Worm (Caenorhabditis elegans) whole organism, L4 larva: ENCODE results near the gene cyn-9.

Experiments used
- F49E8.2 ChIP-seq: sonication (generic microtip); optimal IDR thresholded peaks from 2 replicates; lab custom pipeline; 2016; ENCODE audit warnings: missing compliant biosample characterization, mild to moderate bottlenecking, missing genetic modification characterization, borderline replicate concordance
- R02D3.7 ChIP-seq: fragments of 150-350 bp; sonication (generic microtip); optimal IDR thresholded peaks from 3 replicates; lab custom pipeline; 2014; ENCODE audit warnings: missing biosample characterization, missing genetic modification characterization
- T26A8.4 ChIP-seq: fragments of 200-800 bp; sonication (Bioruptor generic); IDR thresholded peaks from 2 replicates; pipeline ENCODE4 v1.3.6; 2022; ENCODE audit warnings: missing genetic modification characterization, missing compliant biosample characterization
- Y75B8A.6 ChIP-seq: fragments of 200-800 bp; sonication (Bioruptor generic); IDR thresholded peaks from 2 replicates; pipeline ENCODE4 v1.3.6; 2022; ENCODE audit warnings: missing genetic modification reagents, missing genetic modification characterization, missing compliant biosample characterization
- ZK337.2 ChIP-seq: fragments of 200-800 bp; sonication (Bioruptor generic); IDR thresholded peaks from 2 replicates; pipeline ENCODE4 v1.3.6; 2022; ENCODE audit warnings: missing genetic modification reagents, missing genetic modification characterization, missing compliant biosample characterization
- ZK546.5 ChIP-seq, 2 experiments: sonication (generic microtip); optimal IDR thresholded peaks; 2 replicates each; lab custom pipeline; 2017; ENCODE audit warnings: missing biosample characterization in 2 of 2, missing genetic modification characterization in 2 of 2
- arid-1 ChIP-seq: fragments of 200-800 bp; sonication (Bioruptor generic); conservative IDR thresholded peaks from 2 replicates; pipeline ENCODE4 v1.3.6; 2022; ENCODE audit warnings: missing genetic modification reagents, missing genetic modification characterization, missing compliant biosample characterization
- ceh-28 ChIP-seq: fragments of 150-350 bp; optimal IDR thresholded peaks from 2 replicates; lab custom pipeline; 2014; ENCODE audit warnings: missing biosample characterization, missing genetic modification reagents, missing genetic modification characterization
- daf-16 ChIP-seq, 3 experiments: sonication (generic microtip); optimal IDR thresholded peaks; 2 replicates each; lab custom pipeline; 2016 to 2017; ENCODE audit warnings: missing genetic modification characterization in 3 of 3, missing genetic modification reagents in 3 of 3, mild to moderate bottlenecking in 2 of 3, missing compliant biosample characterization in 2 of 3, missing biosample characterization in 1 of 3, moderate library complexity in 1 of 3
- duxl-1 ChIP-seq: sonication (generic microtip); optimal IDR thresholded peaks from 2 replicates; lab custom pipeline; 2016; ENCODE audit warnings: mild to moderate bottlenecking, missing genetic modification characterization, moderate library complexity, missing compliant biosample characterization; ENCODE audit not compliant: poor library complexity
- dve-1 ChIP-seq: sonication (generic microtip); optimal IDR thresholded peaks from 2 replicates; lab custom pipeline; 2017; ENCODE audit warnings: antibody characterized with exemption, mild to moderate bottlenecking, missing genetic modification characterization, missing compliant biosample characterization; ENCODE audit not compliant: insufficient read depth
- egl-43 ChIP-seq: fragments of 200-800 bp; sonication (Bioruptor generic); IDR thresholded peaks from 2 replicates; pipeline ENCODE4 v1.3.6; 2022; ENCODE audit warnings: missing genetic modification reagents, missing genetic modification characterization, missing compliant biosample characterization
- hmg-1.1 ChIP-seq: fragments of 200-800 bp; sonication (Bioruptor generic); IDR thresholded peaks from 2 replicates; pipeline ENCODE4 v1.3.6; 2022; ENCODE audit warnings: missing genetic modification reagents, missing genetic modification characterization, missing compliant biosample characterization
- lin-1 ChIP-seq: fragments of 200-800 bp; sonication (Bioruptor generic); IDR thresholded peaks from 2 replicates; pipeline ENCODE4 v1.3.6; 2022; ENCODE audit warnings: missing genetic modification reagents, missing genetic modification characterization, missing compliant biosample characterization
- lin-15B ChIP-seq: fragments of 150-350 bp; sonication (generic microtip); optimal IDR thresholded peaks from 3 replicates; lab custom pipeline; 2014; ENCODE audit warnings: missing biosample characterization, missing genetic modification characterization
- lin-29 ChIP-seq: fragments of 200-800 bp; sonication (Bioruptor generic); IDR thresholded peaks from 2 replicates; pipeline ENCODE4 v1.3.6; 2022; ENCODE audit warnings: missing genetic modification reagents, missing genetic modification characterization, missing compliant biosample characterization
- lin-38 ChIP-seq: fragments of 200-800 bp; sonication (Bioruptor generic); IDR thresholded peaks from 2 replicates; pipeline ENCODE4 v1.3.6; 2022; ENCODE audit warnings: missing genetic modification reagents, missing genetic modification characterization, missing compliant biosample characterization
- lsy-2 ChIP-seq, 2 experiments: fragments of 150-350 bp in 1 of 2; sonication (generic microtip) in 1 of 2; optimal IDR thresholded peaks; 2 replicates each; lab custom pipeline; 2014 to 2017; ENCODE audit warnings: missing biosample characterization in 2 of 2, missing genetic modification characterization in 2 of 2
- mdl-1 ChIP-seq, 2 experiments: fragments of 150-350 bp in 1 of 2; sonication (generic microtip) in 1 of 2; optimal IDR thresholded peaks; 2 replicates each; lab custom pipeline; 2014 to 2017; ENCODE audit warnings: missing biosample characterization in 2 of 2, missing genetic modification characterization in 2 of 2
- mep-1 ChIP-seq: fragments of 150-350 bp; sonication (generic microtip); optimal IDR thresholded peaks from 3 replicates; lab custom pipeline; 2014; ENCODE audit warnings: missing biosample characterization, missing genetic modification characterization
- mxl-3 ChIP-seq: fragments of 200-800 bp; sonication (Bioruptor generic); optimal IDR thresholded peaks from 2 replicates; lab custom pipeline; 2018; ENCODE audit warnings: mild to moderate bottlenecking, missing genetic modification characterization, missing compliant biosample characterization
- nhr-102 ChIP-seq: sonication (generic microtip); optimal IDR thresholded peaks from 2 replicates; lab custom pipeline; 2016; ENCODE audit warnings: mild to moderate bottlenecking, missing genetic modification characterization, moderate library complexity, missing compliant biosample characterization
- nhr-11 ChIP-seq: fragments of 150-350 bp; optimal IDR thresholded peaks from 2 replicates; lab custom pipeline; 2014; ENCODE audit warnings: missing biosample characterization, missing genetic modification characterization
- nhr-25 ChIP-seq: sonication (generic microtip); optimal IDR thresholded peaks from 2 replicates; lab custom pipeline; 2017; ENCODE audit warnings: missing genetic modification characterization, mild to moderate bottlenecking, missing compliant biosample characterization, antibody characterized with exemption, moderate library complexity, borderline replicate concordance; ENCODE audit not compliant: insufficient read depth
- nhr-41 ChIP-seq: fragments of 200-800 bp; sonication (Bioruptor generic); IDR thresholded peaks from 2 replicates; pipeline ENCODE4 v1.3.6; 2022; ENCODE audit warnings: missing genetic modification reagents, missing genetic modification characterization, missing compliant biosample characterization
- nhr-76 ChIP-seq: fragments of 150-350 bp; optimal IDR thresholded peaks from 2 replicates; lab custom pipeline; 2014; ENCODE audit warnings: missing biosample characterization, missing genetic modification characterization
- set-16 ChIP-seq: fragments of 200-800 bp; sonication (Bioruptor generic); IDR thresholded peaks from 2 replicates; pipeline ENCODE4 v1.3.6; 2022; ENCODE audit warnings: missing genetic modification reagents, missing genetic modification characterization, missing compliant biosample characterization
- snpc-4 ChIP-seq: fragments of 150-350 bp; optimal IDR thresholded peaks from 2 replicates; lab custom pipeline; 2014; ENCODE audit warnings: missing biosample characterization, missing genetic modification characterization
- unc-130 ChIP-seq: sonication (generic microtip); optimal IDR thresholded peaks from 2 replicates; lab custom pipeline; 2016; ENCODE audit warnings: missing genetic modification reagents, missing genetic modification characterization, missing compliant biosample characterization
- unc-62 ChIP-seq, 3 experiments: fragments of 150-350 bp in 1 of 3; sonication (generic microtip); optimal IDR thresholded peaks in 2 of 3; peaks in 1 of 3; 1 replicate in 1 of 3; 2 replicates in 2 of 3; lab custom pipeline; 2014 to 2017; ENCODE audit warnings: missing biosample characterization in 3 of 3, missing genetic modification characterization in 3 of 3, missing genetic modification reagents in 3 of 3, missing genotype in 1 of 3
- zag-1 ChIP-seq: fragments of 150-350 bp; optimal IDR thresholded peaks from 2 replicates; lab custom pipeline; 2014; ENCODE audit warnings: missing biosample characterization, missing genetic modification characterization
- zfp-3 ChIP-seq: fragments of 200-800 bp; sonication (Bioruptor generic); conservative IDR thresholded peaks from 2 replicates; pipeline ENCODE4 v1.3.6; 2022; ENCODE audit warnings: missing genetic modification reagents, missing genetic modification characterization, missing compliant biosample characterization
- ztf-11 ChIP-seq: fragments of 150-350 bp; optimal IDR thresholded peaks from 2 replicates; lab custom pipeline; 2014; ENCODE audit warnings: missing biosample characterization, missing genetic modification characterization

The cyn-9 gene

DNA sequence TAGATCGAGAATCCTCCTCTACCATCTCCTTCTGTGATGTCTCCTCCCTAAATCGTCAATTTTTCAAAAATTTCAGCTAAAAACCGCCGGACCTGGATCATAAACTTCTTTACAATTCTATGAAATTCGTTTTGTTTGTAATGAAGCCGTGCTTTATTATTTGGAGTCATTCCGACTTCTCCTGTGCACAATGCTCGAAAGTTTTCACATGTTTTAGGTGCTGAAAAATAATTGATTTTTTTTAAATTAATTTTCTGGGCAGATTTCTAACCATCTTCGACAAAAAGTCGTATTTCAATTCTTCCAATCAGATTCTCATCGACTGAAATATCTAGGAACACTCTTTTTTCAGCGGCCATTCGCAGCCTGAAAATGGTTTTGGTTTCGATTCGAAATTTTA is at the start of gene cyn-9:
cyn-9 (minus strand) TSS at position 366 of the 400 bp plus-strand sequence.
- TF ChIP-seq lin-1 (no peak), Y75B8A.6 (GFP tag; lab: Robert Waterston, UW) (0 out of 2 replicates have a peak, but pooled peaks have one; percentile 22), nhr-76 (tag; lab: Kevin White, UChicago) (no peak), duxl-1 (tag; lab: Kevin White, UChicago) (peak; percentile 70), unc-62 (GFP tag; optimal IDR thresholded peaks at IDR 0.05 in 1 of 2; lab: Kevin White, UChicago) (no peak), unc-62 (tag; optimal IDR thresholded peaks at IDR 0.05; lab: Kevin White, UChicago) (no peak), R02D3.7 (tag; lab: Kevin White, UChicago) (no peak), arid-1 (GFP tag; lab: Robert Waterston, UW) (0 out of 2 replicates have a peak, but pooled peaks have one; percentile 10), ceh-28 (no peak), T26A8.4 (GFP tag; lab: Robert Waterston, UW) (peak; percentile 66), lin-38 (GFP tag; lab: Robert Waterston, UW) (peak; percentile 46)

DNA sequence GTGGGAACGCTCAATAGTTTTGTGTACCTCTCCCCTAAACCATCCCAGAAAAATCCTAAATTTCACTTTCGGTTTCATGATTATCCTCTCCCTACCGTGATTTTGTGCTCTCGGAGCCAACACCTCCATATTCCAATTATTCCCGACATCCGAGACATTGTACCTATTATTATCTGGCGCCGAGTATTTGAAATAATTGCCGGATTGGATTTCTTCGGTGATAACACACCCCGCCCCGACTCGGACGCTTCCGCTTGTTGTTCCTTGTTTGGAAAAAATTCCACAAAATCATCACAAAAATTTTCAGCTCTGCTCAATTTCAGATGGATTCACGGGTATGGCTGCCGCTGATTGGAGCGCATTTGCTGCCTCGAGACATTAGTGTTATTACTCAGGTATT is 45.7 kb upstream of the cyn-9 start, which contains the start of gene lin-48:
lin-48 (plus strand) TSS at position 301 of the 400 bp plus-strand sequence.
- TF ChIP-seq ZK337.2 (GFP tag; lab: Robert Waterston, UW), result no peak
- no peak for TF ChIP-seq hmg-1.1 (GFP tag; lab: Robert Waterston, UW)
- TF ChIP-seq unc-62 (GFP tag; optimal IDR thresholded peaks at IDR 0.05 in 1 of 2; lab: Kevin White, UChicago), result peak in 1 of 2 experiments; percentile 26
- TF ChIP-seq unc-62 (tag; optimal IDR thresholded peaks at IDR 0.05; lab: Kevin White, UChicago), result no peak
- TF ChIP-seq, all 104 proteins: peak for 1

DNA sequence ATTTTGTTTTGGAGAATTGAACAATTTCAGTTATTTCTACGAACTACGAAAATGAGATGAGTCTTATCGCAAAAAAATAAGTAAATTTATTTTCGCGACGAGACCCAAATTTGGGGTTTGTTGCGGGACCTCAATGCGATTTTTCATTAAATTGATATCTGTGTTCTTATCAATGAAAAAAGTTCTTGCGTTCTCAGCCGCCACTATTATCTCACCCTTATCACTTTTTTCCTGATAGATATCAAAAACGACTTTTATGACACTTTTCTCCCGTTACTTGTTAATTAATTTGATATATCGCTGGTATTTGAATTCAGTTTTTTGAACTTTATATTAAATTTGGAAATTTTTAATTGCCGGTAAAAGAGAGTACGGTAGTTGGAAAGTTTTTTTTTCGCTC is 43.9 kb upstream of the cyn-9 start:
- TF ChIP-seq arid-1 (GFP tag; lab: Robert Waterston, UW) (no peak), T26A8.4 (GFP tag; lab: Robert Waterston, UW) (no peak), ztf-11 (tag; lab: Kevin White, UChicago) (no peak), unc-62 (GFP tag; optimal IDR thresholded peaks at IDR 0.05 in 1 of 2; lab: Kevin White, UChicago) (no peak), unc-62 (tag; optimal IDR thresholded peaks at IDR 0.05; lab: Kevin White, UChicago) (no peak), F49E8.2 (tag; lab: Kevin White, UChicago) (no peak), ZK546.5 (tag; optimal IDR thresholded peaks at IDR 0.05; lab: Kevin White, UChicago) (no peak), nhr-102 (tag; lab: Kevin White, UChicago) (no peak), zag-1 (tag; lab: Kevin White, UChicago) (no peak), mep-1 (tag; lab: Kevin White, UChicago) (no peak), lsy-2 (tag; optimal IDR thresholded peaks at IDR 0.05; lab: Kevin White, UChicago) (no peak), R02D3.7 (tag; lab: Kevin White, UChicago) (no peak), zfp-3 (GFP tag; lab: Robert Waterston, UW) (no peak), lin-29 (GFP tag; lab: Robert Waterston, UW) (no peak), ceh-28 (no peak), snpc-4 (tag; lab: Kevin White, UChicago) (no peak), nhr-25 (tag; lab: Kevin White, UChicago) (no peak)
- TF ChIP-seq, all 104 proteins: peak for 0

DNA sequence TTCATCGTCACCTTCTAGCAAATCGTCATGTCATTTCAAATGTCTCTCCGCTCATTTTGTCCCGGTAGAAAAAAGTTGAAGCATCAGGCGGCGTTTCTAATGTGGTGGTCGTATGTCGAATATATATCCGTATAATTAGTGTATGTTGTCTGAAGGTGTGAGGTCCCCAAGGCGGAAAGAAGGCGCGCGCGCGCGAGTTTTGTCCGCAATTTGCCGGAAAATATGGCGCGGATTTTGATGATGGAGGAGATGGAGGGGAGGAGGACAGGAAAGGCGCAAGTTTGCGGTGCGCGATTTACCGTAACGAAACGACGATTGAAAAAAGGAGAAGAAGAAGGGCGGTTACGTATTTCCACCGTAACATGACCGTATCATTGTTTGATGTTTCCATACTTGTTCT is 42.6 kb upstream of the cyn-9 start:
- peak; percentile 37 for TF ChIP-seq set-16 (GFP tag; lab: Robert Waterston, UW)
- no peak for TF ChIP-seq arid-1 (GFP tag; lab: Robert Waterston, UW)

DNA sequence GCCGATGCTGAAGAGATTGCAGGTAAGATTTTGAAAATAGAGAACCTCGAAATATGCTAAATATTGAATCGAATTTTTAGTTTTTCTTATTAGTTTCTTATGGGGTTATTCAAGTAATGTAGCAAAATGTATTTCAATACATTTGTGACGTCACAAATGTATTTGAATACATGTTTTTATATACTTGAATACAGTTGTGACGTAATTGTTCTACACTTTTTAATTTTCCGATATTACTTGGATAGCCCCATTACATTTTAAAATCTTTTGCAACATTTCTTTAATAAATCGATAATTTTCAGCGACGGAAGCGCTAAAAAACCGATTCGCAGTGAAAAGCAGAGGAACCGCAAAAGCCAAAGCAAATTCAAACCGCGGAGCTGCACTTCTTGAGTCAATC is 38.9 kb upstream of the cyn-9 start:
- TF ChIP-seq mdl-1 (tag; optimal IDR thresholded peaks at IDR 0.05; lab: Kevin White, UChicago), result no peak
- TF ChIP-seq egl-43 (GFP tag; lab: Robert Waterston, UW), result no peak
- TF ChIP-seq mxl-3, result no peak
- TF ChIP-seq lin-15B (tag; lab: Kevin White, UChicago), result no peak
- no peak for TF ChIP-seq F49E8.2 (tag; lab: Kevin White, UChicago)
- no peak for TF ChIP-seq nhr-41 (GFP tag; lab: Robert Waterston, UW)
- TF ChIP-seq unc-130 (GFP tag; lab: Kevin White, UChicago), result no peak
- TF ChIP-seq daf-16 (GFP tag; optimal IDR thresholded peaks at IDR 0.05; lab: Kevin White, UChicago), result no peak
- TF ChIP-seq daf-16 (tag; optimal IDR thresholded peaks at IDR 0.05; lab: Kevin White, UChicago), result no peak
- no peak for TF ChIP-seq dve-1
- TF ChIP-seq nhr-25 (tag; lab: Kevin White, UChicago), result no peak
- TF ChIP-seq nhr-11 (tag; lab: Kevin White, UChicago), result no peak
